Fruit fly (Drosophila melanogaster): ENCODE data around the gene ND-15.
A peak's percentile ranks its signal among the peaks of the same experiment; 100 is the strongest.

ND-15 gene

dm6 chr2L:109098-109799 lies 5.3 kb upstream of the ND-15 start (continued):
- no peak for TF ChIP-seq nmo (GFP tag; optimal IDR thresholded peaks at IDR 0.05)
- TF ChIP-seq sens (GFP tag), result peak; percentile 3
- no peak for TF ChIP-seq vnd (GFP tag; IDR thresholded peaks at IDR 0.05; ENCODE audit: partially characterized antibody)
- no peak for TF ChIP-seq Tbp (GFP tag; optimal IDR thresholded peaks at IDR 0.05)
- no peak for TF ChIP-seq CG8359 (GFP tag; optimal IDR thresholded peaks at IDR 0.05; ENCODE audit: borderline replicate concordance)
- peak; percentile 61 for TF ChIP-seq Max (GFP tag; optimal IDR thresholded peaks at IDR 0.05)
- TF ChIP-seq Drgx (GFP tag; IDR thresholded peaks at IDR 0.05), result 0 out of 2 replicates have a peak, but pooled peaks have one; percentile 10
- TF ChIP-seq Poxn (GFP tag; IDR thresholded peaks at IDR 0.05), result no peak
- TF ChIP-seq amos (GFP tag; IDR thresholded peaks at IDR 0.05; ENCODE audit: partially characterized antibody), result 0 out of 2 replicates have a peak, but pooled peaks have one; percentile 18
- peak; percentile 67 for TF ChIP-seq CG12769 (tag; optimal IDR thresholded peaks at IDR 0.05)
- TF ChIP-seq Usf (GFP tag; optimal IDR thresholded peaks at IDR 0.05), result no peak
- TF ChIP-seq mld (GFP tag; IDR thresholded peaks at IDR 0.05; ENCODE audit: partially characterized antibody), result no peak
- peak; percentile 19 for TF ChIP-seq CG2120 (GFP tag; optimal IDR thresholded peaks at IDR 0.05)
- no peak for TF ChIP-seq chm (GFP tag; IDR thresholded peaks at IDR 0.05)
- TF ChIP-seq tap (tag; optimal IDR thresholded peaks at IDR 0.05), result no peak
- peak; percentile 58 for TF ChIP-seq Vsx1 (GFP tag; optimal IDR thresholded peaks at IDR 0.05)
- no peak for TF ChIP-seq nerfin-2 (GFP tag; IDR thresholded peaks at IDR 0.05; ENCODE audit: partially characterized antibody)
- TF ChIP-seq YL-1 (GFP tag; optimal IDR thresholded peaks at IDR 0.05), result peak; percentile 10
- TF ChIP-seq CG10147 (GFP tag; optimal IDR thresholded peaks at IDR 0.05), result no peak
- TF ChIP-seq CG4360 (GFP tag; IDR thresholded peaks at IDR 0.05), result no peak
- no peak for TF ChIP-seq ac (GFP tag; optimal IDR thresholded peaks at IDR 0.05)
- no peak for TF ChIP-seq sim (GFP tag; IDR thresholded peaks at IDR 0.05)
- no peak for TF ChIP-seq CG17186 (GFP tag; optimal IDR thresholded peaks at IDR 0.05)
- peak; percentile 9 to 56 for TF ChIP-seq Trl (optimal IDR thresholded peaks at IDR 0.05)
- no peak for TF ChIP-seq Trl (GFP tag; optimal IDR thresholded peaks at IDR 0.05)
- no peak for TF ChIP-seq dmrt99B (tag; optimal IDR thresholded peaks at IDR 0.05)
- TF ChIP-seq Doc3 (GFP tag; IDR thresholded peaks at IDR 0.05; ENCODE audit: partially characterized antibody), result no peak
- TF ChIP-seq CG34376 (GFP tag; optimal IDR thresholded peaks at IDR 0.05), result peak; percentile 90
- no peak for TF ChIP-seq CG11695 (GFP tag; IDR thresholded peaks at IDR 0.05)
- TF ChIP-seq CG9437 (GFP tag; optimal IDR thresholded peaks at IDR 0.05), result peak; percentile 41
- TF ChIP-seq zfh1 (GFP tag; IDR thresholded peaks at IDR 0.05), result no peak
- no peak for TF ChIP-seq Sin3A (optimal IDR thresholded peaks at IDR 0.05)
- no peak for TF ChIP-seq CG1024 (GFP tag; IDR thresholded peaks at IDR 0.05)
- no peak for TF ChIP-seq bab2 (GFP tag; optimal IDR thresholded peaks at IDR 0.05)
- peak in 1 of 2 experiments; percentile 8 for TF ChIP-seq crp (GFP tag; optimal IDR thresholded peaks at IDR 0.05)
- TF ChIP-seq CG9817 (tag; optimal IDR thresholded peaks at IDR 0.05), result no peak
- peak; percentile 34 for TF ChIP-seq CG13624 (GFP tag; optimal IDR thresholded peaks at IDR 0.05)

DNA sequence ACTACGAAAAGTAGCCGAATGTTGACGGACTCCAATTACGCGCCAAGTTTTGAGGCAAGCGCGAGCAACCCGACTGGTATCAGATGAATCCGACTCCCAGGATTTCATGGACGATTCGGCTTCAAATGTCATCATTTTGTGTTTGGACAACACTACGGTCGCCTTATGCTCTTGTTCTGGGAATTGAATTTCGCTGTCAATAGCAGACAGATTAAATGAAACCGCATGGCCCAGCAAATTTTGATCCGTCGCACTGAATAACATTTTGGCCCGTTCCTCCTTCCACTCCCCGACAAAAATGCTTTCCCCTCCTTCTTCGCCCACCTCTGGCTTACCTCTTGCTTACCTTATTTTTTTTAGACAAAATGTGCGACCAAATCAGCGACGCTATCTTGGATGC lies 4.5 kb upstream of the ND-15 start:
- TF ChIP-seq gsb-n (tag; optimal IDR thresholded peaks at IDR 0.05) (no peak), CG3838 (GFP tag; optimal IDR thresholded peaks at IDR 0.05) (no peak), CG8924 (tag; optimal IDR thresholded peaks at IDR 0.05) (no peak), CG11560 (tag; IDR thresholded peaks at IDR 0.05) (no peak), Nf-YC (tag; optimal IDR thresholded peaks at IDR 0.05) (no peak), ro (GFP tag; IDR thresholded peaks at IDR 0.05) (no peak), CG4730 (GFP tag; IDR thresholded peaks at IDR 0.05) (no peak), org-1 (GFP tag; optimal IDR thresholded peaks at IDR 0.05) (no peak), CG2875 (GFP tag; optimal IDR thresholded peaks at IDR 0.05) (no peak)
